Worm (Caenorhabditis elegans) whole organism, L4 larva: ENCODE data around the gene Y34B4A.2.

Source experiments
- aly-2 ChIP-seq: sonication (generic microtip); optimal IDR thresholded peaks from 2 replicates; lab custom pipeline; 2018; ENCODE audit warnings: missing biosample characterization, missing genetic modification characterization
- ama-1 ChIP-seq: fragments of 150-350 bp; optimal IDR thresholded peaks from 2 replicates; lab custom pipeline; 2014; ENCODE audit warnings: inconsistent platforms, mixed read lengths
- dmd-8 ChIP-seq: fragments of 200-800 bp; sonication (Bioruptor generic); IDR thresholded peaks from 2 replicates; pipeline ENCODE4 v1.3.6; 2022; ENCODE audit warnings: missing genetic modification characterization, missing compliant biosample characterization
- dpl-1 ChIP-seq: fragments of 150-350 bp; optimal IDR thresholded peaks from 2 replicates; lab custom pipeline; 2014; ENCODE audit warnings: missing biosample characterization, missing genetic modification reagents, missing genetic modification characterization
- dve-1 ChIP-seq: sonication (generic microtip); optimal IDR thresholded peaks from 2 replicates; lab custom pipeline; 2017; ENCODE audit warnings: antibody characterized with exemption, mild to moderate bottlenecking, missing genetic modification characterization, missing compliant biosample characterization; ENCODE audit not compliant: insufficient read depth
- hif-1 ChIP-seq, 2 experiments: sonication (generic microtip); optimal IDR thresholded peaks; 2 replicates each; lab custom pipeline; 2016 to 2017; ENCODE audit warnings: missing compliant biosample characterization in 2 of 2, missing genetic modification characterization in 2 of 2, missing genetic modification reagents in 2 of 2, missing genotype in 2 of 2, mild to moderate bottlenecking in 1 of 2
- mdl-1 ChIP-seq, 2 experiments: fragments of 150-350 bp in 1 of 2; sonication (generic microtip) in 1 of 2; optimal IDR thresholded peaks; 2 replicates each; lab custom pipeline; 2014 to 2017; ENCODE audit warnings: missing biosample characterization in 2 of 2, missing genetic modification characterization in 2 of 2
- saeg-2 ChIP-seq: fragments of 200-800 bp; sonication (Bioruptor generic); IDR thresholded peaks from 2 replicates; pipeline ENCODE4 v1.3.6; 2022; ENCODE audit warnings: missing genetic modification reagents, missing genetic modification characterization, missing compliant biosample characterization
- unc-130 ChIP-seq: sonication (generic microtip); optimal IDR thresholded peaks from 2 replicates; lab custom pipeline; 2016; ENCODE audit warnings: missing genetic modification reagents, missing genetic modification characterization, missing compliant biosample characterization

- TF ChIP-seq aly-2 (tag; lab: Kevin White, UChicago), result no peak
- no peak for TF ChIP-seq ama-1 (lab: Kevin White, UChicago)
- no peak for TF ChIP-seq dmd-8
- no peak for TF ChIP-seq saeg-2
- peak; percentile 48 for TF ChIP-seq dve-1 (tag; lab: Kevin White, UChicago)
- TF ChIP-seq hif-1 (tag; optimal IDR thresholded peaks at IDR 0.05; lab: Kevin White, UChicago), result no peak
- no peak for TF ChIP-seq mdl-1 (tag; optimal IDR thresholded peaks at IDR 0.05; lab: Kevin White, UChicago)
- TF ChIP-seq unc-130 (GFP tag; lab: Kevin White, UChicago), result no peak
- TF ChIP-seq dpl-1 (GFP tag; lab: Kevin White, UChicago), result no peak
Observed at ce11 chrX:5329236-5329635, 49.9 kb downstream of the Y34B4A.2 start, which contains the start of gene C26B9.5.
